Worm (Caenorhabditis elegans) whole organism, L4 larva: ENCODE measurements around the gene his-70.

ENCODE experiments used
- R02D3.7 ChIP-seq: fragments of 150-350 bp; sonication (generic microtip); optimal IDR thresholded peaks from 3 replicates; lab custom pipeline; 2014; ENCODE audit warnings: missing biosample characterization, missing genetic modification characterization
- ceh-32 ChIP-seq: sonication (generic microtip); optimal IDR thresholded peaks from 2 replicates; lab custom pipeline; 2016; ENCODE audit warnings: mild to moderate bottlenecking, missing genetic modification characterization, missing compliant biosample characterization; ENCODE audit not compliant: poor library complexity
- lsy-2 ChIP-seq, 2 experiments: fragments of 150-350 bp in 1 of 2; sonication (generic microtip) in 1 of 2; optimal IDR thresholded peaks; 2 replicates each; lab custom pipeline; 2014 to 2017; ENCODE audit warnings: missing biosample characterization in 2 of 2, missing genetic modification characterization in 2 of 2
- madf-9 ChIP-seq: fragments of 200-800 bp; sonication (Bioruptor generic); conservative IDR thresholded peaks from 2 replicates; pipeline ENCODE4 v1.3.6; 2022; ENCODE audit warnings: missing genetic modification reagents, missing genetic modification characterization, missing compliant biosample characterization
- mdl-1 ChIP-seq, 2 experiments: fragments of 150-350 bp in 1 of 2; sonication (generic microtip) in 1 of 2; optimal IDR thresholded peaks; 2 replicates each; lab custom pipeline; 2014 to 2017; ENCODE audit warnings: missing biosample characterization in 2 of 2, missing genetic modification characterization in 2 of 2
- nhr-25 ChIP-seq: sonication (generic microtip); optimal IDR thresholded peaks from 2 replicates; lab custom pipeline; 2017; ENCODE audit warnings: missing genetic modification characterization, mild to moderate bottlenecking, missing compliant biosample characterization, antibody characterized with exemption, moderate library complexity, borderline replicate concordance; ENCODE audit not compliant: insufficient read depth
- nhr-28 ChIP-seq: fragments of 150-350 bp; optimal IDR thresholded peaks from 2 replicates; lab custom pipeline; 2014; ENCODE audit warnings: missing biosample characterization, missing genetic modification characterization
- unc-62 ChIP-seq, 3 experiments: fragments of 150-350 bp in 1 of 3; sonication (generic microtip); optimal IDR thresholded peaks in 2 of 3; peaks in 1 of 3; 1 replicate in 1 of 3; 2 replicates in 2 of 3; lab custom pipeline; 2014 to 2017; ENCODE audit warnings: missing biosample characterization in 3 of 3, missing genetic modification characterization in 3 of 3, missing genetic modification reagents in 3 of 3, missing genotype in 1 of 3

DNA sequence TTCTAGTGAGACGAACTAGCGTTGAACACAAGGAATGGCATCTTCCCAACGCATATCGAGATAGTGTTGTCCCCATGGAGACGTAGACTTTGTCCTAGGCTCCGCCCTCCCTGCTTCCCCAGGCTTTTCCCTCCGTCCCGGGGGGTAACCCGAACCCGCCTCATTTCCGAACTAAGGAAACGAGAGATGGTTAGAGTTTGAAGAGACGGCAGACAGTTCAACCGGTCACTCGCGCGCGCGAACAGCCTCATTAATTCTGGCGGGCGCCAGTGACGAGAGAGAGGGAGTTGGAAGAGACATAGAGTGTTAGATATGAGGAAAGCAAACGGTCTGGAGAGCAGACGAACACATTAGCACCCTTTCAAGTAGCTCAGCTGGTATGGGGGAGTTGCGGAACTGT, 22.6 kb downstream of the his-70 start:
- TF ChIP-seq lsy-2 (tag; optimal IDR thresholded peaks at IDR 0.05; lab: Kevin White, UChicago) (peak in 1 of 2 experiments; percentile 40), nhr-25 (tag; lab: Kevin White, UChicago) (no peak), unc-62 (GFP tag; optimal IDR thresholded peaks at IDR 0.05 in 1 of 2; lab: Kevin White, UChicago) (no peak), unc-62 (tag; optimal IDR thresholded peaks at IDR 0.05; lab: Kevin White, UChicago) (no peak), R02D3.7 (tag; lab: Kevin White, UChicago) (no peak), madf-9 (GFP tag; lab: Robert Waterston, UW) (no peak), ceh-32 (tag; lab: Kevin White, UChicago) (no peak), mdl-1 (tag; optimal IDR thresholded peaks at IDR 0.05; lab: Kevin White, UChicago) (no peak), nhr-28 (tag; lab: Kevin White, UChicago) (no peak)
